Fruit fly (Drosophila melanogaster) whole organism, embryonic: ENCODE data around the gene Rpt5.

ENCODE experiments used
- CG10267 ChIP-seq: fragments of 200-800 bp; sonication (Bioruptor generic); optimal IDR thresholded peaks from 2 replicates; lab custom pipeline; 2018; ENCODE audit warnings: missing biosample characterization, mild to moderate bottlenecking, missing genetic modification characterization, moderate library complexity
- CG10543 ChIP-seq: fragments of 200-800 bp; sonication (Bioruptor generic); optimal IDR thresholded peaks from 3 replicates; lab custom pipeline; 2017; ENCODE audit warnings: missing biosample characterization, mild to moderate bottlenecking, missing genetic modification characterization, moderate library complexity
- CG11247 ChIP-seq: fragments of 200-800 bp; sonication (Bioruptor generic); IDR thresholded peaks from 2 replicates; pipeline ENCODE4 v1.3.6; 2022; ENCODE audit warnings: missing biosample characterization, missing genetic modification characterization
- CG11695 ChIP-seq: fragments of 200-800 bp; sonication (Bioruptor generic); IDR thresholded peaks from 3 replicates; pipeline ENCODE4 v1.3.6; 2022; ENCODE audit warnings: missing biosample characterization, missing genetic modification characterization
- CG14965 ChIP-seq: fragments of 200-800 bp; sonication (Bioruptor generic); optimal IDR thresholded peaks from 2 replicates; lab custom pipeline; 2016; ENCODE audit warnings: missing biosample characterization, missing genetic modification characterization, borderline replicate concordance
- CG30403 ChIP-seq: fragments of 200-800 bp; sonication (Bioruptor generic); optimal IDR thresholded peaks from 3 replicates; lab custom pipeline; 2016; ENCODE audit warnings: missing biosample characterization, missing genetic modification characterization
- CG31365 ChIP-seq: fragments of 200-800 bp; sonication (Bioruptor generic); optimal IDR thresholded peaks from 2 replicates; lab custom pipeline; 2018; ENCODE audit warnings: missing biosample characterization, mild to moderate bottlenecking, missing genetic modification characterization
- CG33557 ChIP-seq: fragments of 200-800 bp; sonication (Bioruptor generic); optimal IDR thresholded peaks from 2 replicates; lab custom pipeline; 2019; ENCODE audit warnings: missing biosample characterization, mild to moderate bottlenecking, missing genetic modification characterization, moderate library complexity
- CG34376 ChIP-seq: fragments of 200-800 bp; sonication (Bioruptor generic); optimal IDR thresholded peaks from 2 replicates; lab custom pipeline; 2018; ENCODE audit warnings: missing biosample characterization, mild to moderate bottlenecking, missing genetic modification characterization
- CG4730 ChIP-seq: fragments of 200-800 bp; sonication (Bioruptor generic); IDR thresholded peaks from 2 replicates; pipeline ENCODE4 v1.3.6; 2022; ENCODE audit warnings: missing biosample characterization, missing genetic modification characterization
- CG5245 ChIP-seq: fragments of 200-800 bp; sonication (Bioruptor generic); optimal IDR thresholded peaks from 3 replicates; lab custom pipeline; 2016; ENCODE audit warnings: missing biosample characterization, missing genetic modification characterization
- CG6854 ChIP-seq: fragments of 200-800 bp; sonication (Bioruptor generic); optimal IDR thresholded peaks from 3 replicates; lab custom pipeline; 2017; ENCODE audit warnings: missing biosample characterization, mild to moderate bottlenecking, missing genetic modification characterization
- CG7987 ChIP-seq: fragments of 200-800 bp; sonication (Bioruptor generic); optimal IDR thresholded peaks from 2 replicates; lab custom pipeline; 2018; ENCODE audit warnings: missing biosample characterization, mild to moderate bottlenecking, missing genetic modification characterization, moderate library complexity
- CG8089 ChIP-seq: fragments of 200-800 bp; sonication (Bioruptor generic); optimal IDR thresholded peaks from 3 replicates; lab custom pipeline; 2016; ENCODE audit warnings: missing biosample characterization, missing genetic modification characterization
- CG8765 ChIP-seq: fragments of 200-800 bp; sonication (Bioruptor generic); IDR thresholded peaks from 2 replicates; pipeline ENCODE4 v1.3.6; 2022; ENCODE audit warnings: missing biosample characterization, missing genetic modification characterization
- CG9727 ChIP-seq: fragments of 200-800 bp; sonication (Bioruptor generic); optimal IDR thresholded peaks from 3 replicates; lab custom pipeline; 2017; ENCODE audit warnings: missing biosample characterization, mild to moderate bottlenecking, missing genetic modification characterization
- Chrac-16 ChIP-seq: fragments of 200-800 bp; sonication (Bioruptor generic); optimal IDR thresholded peaks from 3 replicates; lab custom pipeline; 2016; ENCODE audit warnings: missing biosample characterization, missing genetic modification characterization
- Doc2 ChIP-seq: fragments of 200-800 bp; sonication (Bioruptor generic); IDR thresholded peaks from 2 replicates; pipeline ENCODE4 v1.3.6; 2022; ENCODE audit warnings: missing biosample characterization, missing genetic modification characterization
- Drgx ChIP-seq: fragments of 200-800 bp; sonication (Bioruptor generic); IDR thresholded peaks from 2 replicates; pipeline ENCODE4 v1.3.6; 2022; ENCODE audit warnings: missing biosample characterization, missing genetic modification characterization
- Ets65A ChIP-seq: fragments of 200-800 bp; sonication (Bioruptor generic); peaks from one replicate; lab custom pipeline; 2016; ENCODE audit warnings: missing biosample characterization, missing genetic modification characterization
- Gug ChIP-seq: fragments of 200-800 bp; sonication (Bioruptor generic); IDR thresholded peaks from 4 replicates; pipeline ENCODE4 v1.3.6; 2022; ENCODE audit warnings: missing biosample characterization, missing genetic modification characterization
- HLH3B ChIP-seq: fragments of 200-800 bp; sonication (Bioruptor generic); IDR thresholded peaks from 2 replicates; pipeline ENCODE4 v1.3.6; 2022; ENCODE audit warnings: missing biosample characterization, missing genetic modification characterization
- Hr78 ChIP-seq, 2 experiments: fragments of 200-800 bp in 1 of 2; fragments of >200 bp in 1 of 2; sonication (Bioruptor generic) in 1 of 2; optimal IDR thresholded peaks; 2 replicates each; lab custom pipeline; 2017 to 2019; ENCODE audit warnings: missing biosample characterization in 2 of 2, missing genetic modification characterization in 2 of 2, mild to moderate bottlenecking in 1 of 2, moderate library complexity in 1 of 2
- Kr ChIP-seq: fragments of 200-800 bp; sonication (Bioruptor generic); optimal IDR thresholded peaks from 2 replicates; lab custom pipeline; 2017; ENCODE audit warnings: missing biosample characterization, mild to moderate bottlenecking, missing genetic modification characterization
- Lim3 ChIP-seq: fragments of 200-800 bp; sonication (Bioruptor generic); IDR thresholded peaks from 2 replicates; pipeline ENCODE4 v1.3.6; 2022; ENCODE audit warnings: missing biosample characterization, missing genetic modification characterization
- MTF-1 ChIP-seq: fragments of 200-800 bp; sonication (Bioruptor generic); optimal IDR thresholded peaks from 2 replicates; lab custom pipeline; 2018; ENCODE audit warnings: missing biosample characterization, mild to moderate bottlenecking, missing genetic modification characterization, borderline replicate concordance
- Neu2 ChIP-seq: fragments of 200-800 bp; sonication (Bioruptor generic); optimal IDR thresholded peaks from 3 replicates; lab custom pipeline; 2016; ENCODE audit warnings: missing biosample characterization, missing genetic modification characterization, borderline replicate concordance
- Tbp ChIP-seq: fragments of >200 bp; optimal IDR thresholded peaks from 2 replicates; lab custom pipeline; 2018; ENCODE audit warnings: missing biosample characterization, missing genetic modification characterization
- Xbp1 ChIP-seq: fragments of 200-800 bp; sonication (Bioruptor generic); optimal IDR thresholded peaks from 3 replicates; lab custom pipeline; 2016; ENCODE audit warnings: missing biosample characterization, mild to moderate bottlenecking, missing genetic modification characterization
- ato ChIP-seq: fragments of 200-800 bp; sonication (Bioruptor generic); IDR thresholded peaks from 2 replicates; pipeline ENCODE4 v1.3.6; 2022; ENCODE audit warnings: missing biosample characterization, missing genetic modification characterization; ENCODE audit not compliant: partially characterized antibody
- bowl ChIP-seq: fragments of 200-800 bp; sonication (Bioruptor generic); IDR thresholded peaks from 2 replicates; pipeline ENCODE4 v1.3.6; 2022; ENCODE audit warnings: missing biosample characterization, missing genetic modification characterization
- br ChIP-seq: fragments of >200 bp; optimal IDR thresholded peaks from 2 replicates; lab custom pipeline; 2017
- bsh ChIP-seq, 2 experiments: fragments of 200-800 bp; sonication (Bioruptor generic); optimal IDR thresholded peaks; 2 replicates each; lab custom pipeline; 2017 to 2018; ENCODE audit warnings: mild to moderate bottlenecking in 2 of 2, missing biosample characterization in 2 of 2, missing genetic modification characterization in 2 of 2, moderate library complexity in 1 of 2
- cato ChIP-seq: fragments of 200-800 bp; sonication (Bioruptor generic); optimal IDR thresholded peaks from 2 replicates; lab custom pipeline; 2016; ENCODE audit warnings: missing biosample characterization, missing genetic modification characterization, borderline replicate concordance
- chinmo ChIP-seq: fragments of 200-800 bp; sonication (Bioruptor generic); IDR thresholded peaks from 4 replicates; pipeline ENCODE4 v1.3.6; 2022; ENCODE audit warnings: missing biosample characterization, missing genetic modification characterization; ENCODE audit not compliant: partially characterized antibody
- exex ChIP-seq: fragments of 200-800 bp; sonication (Bioruptor generic); optimal IDR thresholded peaks from 4 replicates; lab custom pipeline; 2018; ENCODE audit warnings: missing biosample characterization, mild to moderate bottlenecking, missing genetic modification characterization, moderate library complexity
- gem ChIP-seq: fragments of 200-800 bp; sonication (Bioruptor generic); optimal IDR thresholded peaks from 2 replicates; lab custom pipeline; 2019; ENCODE audit warnings: missing biosample characterization, mild to moderate bottlenecking, missing genetic modification characterization, moderate library complexity
- grn ChIP-seq: fragments of 200-800 bp; sonication (Bioruptor generic); optimal IDR thresholded peaks from 3 replicates; lab custom pipeline; 2017; ENCODE audit warnings: missing biosample characterization, missing genetic modification characterization
- jumu ChIP-seq: fragments of 200-800 bp; sonication (Bioruptor generic); optimal IDR thresholded peaks from 3 replicates; lab custom pipeline; 2016; ENCODE audit warnings: missing biosample characterization, missing genetic modification characterization
- klu ChIP-seq: fragments of 200-800 bp; sonication (Bioruptor generic); IDR thresholded peaks from 2 replicates; pipeline ENCODE4 v1.3.6; 2022; ENCODE audit warnings: missing biosample characterization, missing genetic modification characterization
- mirr ChIP-seq: fragments of 200-800 bp; sonication (Bioruptor generic); optimal IDR thresholded peaks from 3 replicates; lab custom pipeline; 2018; ENCODE audit warnings: missing biosample characterization, mild to moderate bottlenecking, missing genetic modification characterization
- nau ChIP-seq: fragments of 200-800 bp; sonication (Bioruptor generic); optimal IDR thresholded peaks from 3 replicates; lab custom pipeline; 2017; ENCODE audit warnings: missing biosample characterization, mild to moderate bottlenecking, missing genetic modification characterization, missing genetic modification reagents
- nerfin-1 ChIP-seq: fragments of 200-800 bp; sonication (Bioruptor generic); optimal IDR thresholded peaks from 3 replicates; lab custom pipeline; 2019; ENCODE audit warnings: missing biosample characterization, mild to moderate bottlenecking, missing genetic modification characterization, moderate library complexity
- nom ChIP-seq: fragments of 200-800 bp; sonication (Bioruptor generic); optimal IDR thresholded peaks from 2 replicates; lab custom pipeline; 2017; ENCODE audit warnings: missing biosample characterization, missing genetic modification characterization, mild to moderate bottlenecking, moderate library complexity, missing genetic modification reagents
- onecut ChIP-seq: fragments of 200-800 bp; sonication (Bioruptor generic); IDR thresholded peaks from 2 replicates; pipeline ENCODE4 v1.3.6; 2022; ENCODE audit warnings: missing biosample characterization, missing genetic modification characterization
- ro ChIP-seq: fragments of 200-800 bp; sonication (Bioruptor generic); IDR thresholded peaks from 2 replicates; pipeline ENCODE4 v1.3.6; 2022; ENCODE audit warnings: missing biosample characterization, missing genetic modification characterization
- sd ChIP-seq: fragments of 200-800 bp; sonication (Bioruptor generic); optimal IDR thresholded peaks from 3 replicates; lab custom pipeline; 2018; ENCODE audit warnings: missing biosample characterization, mild to moderate bottlenecking, missing genetic modification characterization, moderate library complexity
- sens ChIP-seq: fragments of 200-800 bp; sonication (Bioruptor generic); peaks from one replicate; lab custom pipeline; 2016; ENCODE audit warnings: missing biosample characterization, missing genetic modification characterization
- sna ChIP-seq: fragments of 200-800 bp; sonication (Bioruptor generic); IDR thresholded peaks from 2 replicates; pipeline ENCODE4 v1.3.6; 2022; ENCODE audit warnings: missing biosample characterization, missing genetic modification characterization; ENCODE audit not compliant: partially characterized antibody
- sug ChIP-seq: fragments of 200-800 bp; optimal IDR thresholded peaks from 2 replicates; lab custom pipeline; 2019; ENCODE audit warnings: missing biosample characterization, mild to moderate bottlenecking, missing genetic modification characterization, moderate library complexity

Gene Rpt5

DNA sequence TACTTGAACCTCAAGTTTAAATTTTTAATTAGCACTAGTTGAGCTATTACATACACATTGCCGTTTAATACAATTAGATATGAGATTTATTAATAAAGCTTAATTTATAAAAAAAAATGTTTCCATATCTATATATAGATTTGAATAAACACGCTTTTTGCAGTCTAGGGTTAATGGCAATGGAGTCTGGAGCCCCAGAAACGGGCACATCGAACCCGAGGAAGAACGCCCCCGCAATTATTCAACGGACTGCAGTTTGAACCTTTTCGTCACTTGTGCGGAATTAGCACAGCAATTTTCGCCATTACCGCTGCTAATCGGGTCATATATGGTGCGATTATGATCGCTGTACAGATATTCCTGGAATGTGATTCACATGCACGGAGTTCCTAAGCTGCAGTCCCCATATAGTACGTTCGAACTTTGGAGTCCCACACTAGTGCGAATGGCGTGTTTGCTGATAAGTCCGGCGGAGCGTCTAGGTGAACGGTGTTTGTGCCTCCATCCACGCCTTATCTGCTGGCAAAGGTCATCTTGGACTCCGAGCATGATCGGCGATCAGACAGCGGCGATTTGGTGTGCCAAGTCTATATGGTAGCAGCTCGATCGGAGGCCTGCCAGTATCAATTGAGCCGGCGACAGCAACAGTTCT is 11.1 kb downstream of the Rpt5 start, which contains the start of gene Lsd-1:
Lsd-1 (plus strand) TSS at position 236 of the 652 bp plus-strand sequence.
- peak in 1 of 2 experiments; percentile 53 for TF ChIP-seq Hr78 (GFP tag; optimal IDR thresholded peaks at IDR 0.05; lab: Kevin White, UChicago)
- TF ChIP-seq bowl (GFP tag; lab: Robert Waterston, UW), result no peak
- peak; percentile 3 for TF ChIP-seq exex
- TF ChIP-seq sens (GFP tag; lab: Kevin White, UChicago), result no peak
- TF ChIP-seq CG10267 (tag; lab: Kevin White, UChicago), result no peak
- peak; percentile 28 for TF ChIP-seq mirr (GFP tag; lab: Kevin White, UChicago)
- TF ChIP-seq HLH3B (GFP tag; lab: Robert Waterston, UW), result no peak
- TF ChIP-seq CG34376 (GFP tag; lab: Kevin White, UChicago), result peak; percentile 83
- no peak for TF ChIP-seq Xbp1 (GFP tag; lab: Kevin White, UChicago)
- no peak for TF ChIP-seq MTF-1 (GFP tag; lab: Kevin White, UChicago)
- no peak for TF ChIP-seq klu (GFP tag; lab: Robert Waterston, UW)
- peak; percentile 64; the same call in 1 of the 4 replicates for TF ChIP-seq chinmo (GFP tag; lab: Robert Waterston, UW)
- no peak for TF ChIP-seq ro (GFP tag; lab: Robert Waterston, UW)
- TF ChIP-seq CG4730 (GFP tag; lab: Robert Waterston, UW), result no peak
- no peak for TF ChIP-seq CG11695 (GFP tag; lab: Robert Waterston, UW)
- TF ChIP-seq Gug (GFP tag; lab: Robert Waterston, UW), result no peak
- no peak for TF ChIP-seq Chrac-16 (GFP tag; lab: Kevin White, UChicago)
- no peak for TF ChIP-seq Doc2 (GFP tag; lab: Robert Waterston, UW)
- TF ChIP-seq gem (tag; lab: Kevin White, UChicago), result peak; percentile 7
- no peak for TF ChIP-seq br (lab: Kevin White, UChicago)
- no peak for TF ChIP-seq Lim3 (GFP tag; lab: Robert Waterston, UW)
- TF ChIP-seq sd, result peak; percentile 43
- TF ChIP-seq jumu, result no peak
- no peak for TF ChIP-seq CG11247 (GFP tag; lab: Robert Waterston, UW)
- TF ChIP-seq CG6854 (GFP tag; lab: Kevin White, UChicago), result no peak
- no peak for TF ChIP-seq Kr (GFP tag; lab: Kevin White, UChicago)
- no peak for TF ChIP-seq Tbp (GFP tag; lab: Kevin White, UChicago)
- no peak for TF ChIP-seq CG8765
- peak; percentile 29 for TF ChIP-seq grn (GFP tag; lab: Kevin White, UChicago)
- TF ChIP-seq ato (GFP tag; lab: Robert Waterston, UW), result no peak
- peak; percentile 79 for TF ChIP-seq CG10543 (GFP tag; lab: Kevin White, UChicago)
- TF ChIP-seq CG33557 (GFP tag; lab: Kevin White, UChicago), result no peak
- peak; percentile 50 for TF ChIP-seq CG7987 (GFP tag; lab: Kevin White, UChicago)
- no peak for TF ChIP-seq nerfin-1
- no peak for TF ChIP-seq CG14965 (GFP tag; lab: Kevin White, UChicago)
- no peak for TF ChIP-seq Neu2 (GFP tag; lab: Kevin White, UChicago)
- TF ChIP-seq CG5245, result no peak
- TF ChIP-seq nom (GFP tag; lab: Kevin White, UChicago), result peak; percentile 84
- no peak for TF ChIP-seq CG30403
- TF ChIP-seq onecut (GFP tag; lab: Robert Waterston, UW), result no peak
- TF ChIP-seq CG9727 (GFP tag; lab: Kevin White, UChicago), result no peak
- no peak for TF ChIP-seq sna
- TF ChIP-seq sug (tag; lab: Kevin White, UChicago), result peak; percentile 61
- TF ChIP-seq Ets65A (GFP tag; lab: Kevin White, UChicago), result no peak
- no peak for TF ChIP-seq CG31365 (tag; lab: Kevin White, UChicago)
- TF ChIP-seq bsh (GFP tag; optimal IDR thresholded peaks at IDR 0.05; lab: Kevin White, UChicago), result peak in 1 of 2 experiments; percentile 52
- TF ChIP-seq nau, result no peak
- peak; percentile 45; the same call in 1 of the 2 replicates for TF ChIP-seq Drgx (GFP tag; lab: Robert Waterston, UW)
- TF ChIP-seq CG8089 (GFP tag; lab: Kevin White, UChicago), result no peak
- no peak for TF ChIP-seq cato (GFP tag; lab: Kevin White, UChicago)
